Worm (Caenorhabditis elegans) whole organism, midembryonic: Measurements from ENCODE around the gene C54E10.10.

ENCODE experiments used
- cog-1 ChIP-seq: sonication (generic microtip); optimal IDR thresholded peaks from 2 replicates; lab custom pipeline; 2016; ENCODE audit warnings: missing genetic modification characterization, missing compliant biosample characterization
- flt-1 ChIP-seq: fragments of 200-800 bp; sonication (Bioruptor generic); IDR thresholded peaks from 2 replicates; pipeline ENCODE4 v1.3.6; 2022; ENCODE audit warnings: missing genetic modification characterization, missing compliant biosample characterization
- klf-2 ChIP-seq: fragments of 200-800 bp; sonication (Bioruptor generic); conservative IDR thresholded peaks from 2 replicates; pipeline ENCODE4 v1.3.6; 2022; ENCODE audit warnings: missing genetic modification reagents, missing genetic modification characterization, missing compliant biosample characterization
- ref-1 ChIP-seq: fragments of 200-800 bp; sonication (Bioruptor generic); conservative IDR thresholded peaks from 2 replicates; pipeline ENCODE4 v1.3.6; 2022; ENCODE audit warnings: missing genetic modification reagents, missing genetic modification characterization, missing compliant biosample characterization
- tab-1 ChIP-seq: fragments of 200-800 bp; sonication (Bioruptor generic); IDR thresholded peaks from 2 replicates; pipeline ENCODE4 v1.3.6; 2022; ENCODE audit warnings: missing genetic modification characterization, missing compliant biosample characterization
- ztf-23 ChIP-seq: fragments of 200-800 bp; sonication (Bioruptor generic); IDR thresholded peaks from 2 replicates; pipeline ENCODE4 v1.3.6; 2022; ENCODE audit warnings: missing genetic modification reagents, missing genetic modification characterization, missing compliant biosample characterization

DNA sequence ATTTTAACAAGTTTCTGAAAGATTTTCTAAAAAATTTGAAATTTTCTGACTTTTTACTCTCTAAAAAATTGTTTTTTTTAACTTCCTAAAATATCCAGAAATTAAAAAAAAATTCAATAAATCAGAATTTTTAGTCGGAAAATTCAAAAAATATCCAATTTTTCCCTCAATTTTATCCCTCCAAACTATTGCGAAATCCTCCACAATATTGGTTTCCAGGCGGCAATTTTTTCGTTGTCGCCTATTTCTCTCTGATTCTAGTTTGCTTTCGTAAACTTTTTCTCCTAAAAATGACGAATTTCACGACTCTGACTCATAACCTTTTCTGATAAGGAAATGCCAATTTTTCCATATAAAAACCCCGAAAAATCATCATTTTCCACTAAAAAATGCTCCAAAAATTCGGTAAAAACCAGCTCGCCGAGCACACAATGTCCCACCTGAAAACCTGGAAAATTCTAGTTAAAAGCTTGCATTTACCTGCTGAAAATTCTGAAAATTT is 15.7 kb downstream of the C54E10.10 start, which contains the start of gene Y17D7B.2:
- TF ChIP-seq klf-2 (GFP tag; lab: Robert Waterston, UW) (no peak), ref-1 (GFP tag; lab: Robert Waterston, UW) (no peak), flt-1 (GFP tag; lab: Robert Waterston, UW) (no peak), ztf-23 (GFP tag; lab: Robert Waterston, UW) (no peak), cog-1 (tag; lab: Kevin White, UChicago) (no peak), tab-1 (GFP tag; lab: Robert Waterston, UW) (no peak)
